Fruit fly (Drosophila melanogaster): ENCODE measurements around the gene cpo.
A peak's percentile ranks its signal among the peaks of the same experiment; 100 is the strongest.

cpo gene

DNA sequence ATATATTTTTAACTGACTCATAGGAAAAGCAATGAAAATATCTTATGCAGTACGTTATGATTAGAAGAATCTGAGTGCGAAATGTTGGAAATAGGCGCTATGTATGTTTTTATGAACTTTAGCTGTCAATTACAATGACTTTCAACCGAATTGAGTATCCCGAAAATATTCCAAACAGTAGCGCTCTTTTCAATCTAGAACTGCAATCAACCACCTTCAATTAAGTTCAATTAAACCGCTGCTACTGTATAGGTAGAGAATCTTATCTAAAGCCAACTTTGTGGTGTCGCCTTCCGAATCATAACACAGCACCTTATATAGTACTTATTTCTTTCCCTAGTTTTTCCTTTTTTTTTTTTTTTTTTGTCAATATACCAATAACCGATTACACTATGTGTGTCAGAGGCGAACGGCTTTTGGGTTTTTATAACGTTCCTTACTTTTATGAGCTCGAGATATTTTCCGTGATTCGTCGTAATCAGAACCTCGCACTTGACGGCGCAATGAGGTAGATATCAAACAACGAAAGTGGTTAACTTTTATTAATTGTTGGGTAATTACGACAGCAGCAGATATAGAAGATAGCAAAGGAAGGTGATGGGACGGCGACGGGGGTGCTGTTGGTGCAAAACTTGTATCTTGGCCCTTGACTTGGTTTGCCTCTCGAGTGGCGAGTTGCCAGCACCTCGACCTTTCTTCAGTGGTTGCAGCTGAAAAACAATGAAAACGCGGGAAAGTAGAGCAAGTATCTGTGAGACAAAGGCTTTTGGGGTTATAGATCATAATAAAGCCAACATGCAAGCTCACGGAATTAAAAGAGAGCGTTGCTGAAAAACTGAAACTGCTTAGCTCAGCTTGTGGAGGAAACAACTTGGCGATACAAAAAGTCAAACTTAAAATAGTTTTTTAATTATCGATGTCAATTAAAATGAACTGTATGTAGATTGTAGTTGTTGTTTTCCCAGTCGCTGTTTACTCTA, 28.9 kb downstream of the cpo start:
- no peak for TF ChIP-seq ap (GFP tag; IDR thresholded peaks at IDR 0.05)
- TF ChIP-seq Hr78 (GFP tag; optimal IDR thresholded peaks at IDR 0.05), result peak in 1 of 2 experiments; percentile 9
- TF ChIP-seq CG6272 (GFP tag; IDR thresholded peaks at IDR 0.05), result no peak
- peak; percentile 80 for TF ChIP-seq exex (tag; optimal IDR thresholded peaks at IDR 0.05)
- 0 out of 2 replicates have a peak, but pooled peaks have one; percentile 8 for TF ChIP-seq Ptx1 (GFP tag; IDR thresholded peaks at IDR 0.05)
- TF ChIP-seq grn (GFP tag; optimal IDR thresholded peaks at IDR 0.05), result peak; percentile 79
- TF ChIP-seq CG16779 (GFP tag; IDR thresholded peaks at IDR 0.05), result no peak
- TF ChIP-seq dpn (GFP tag; optimal IDR thresholded peaks at IDR 0.05), result no peak
- peak; percentile 96 for TF ChIP-seq CG15601 (tag; optimal IDR thresholded peaks at IDR 0.05)
- TF ChIP-seq sens-2 (GFP tag; IDR thresholded peaks at IDR 0.05), result peak; percentile 81
- TF ChIP-seq Vsx1 (GFP tag; optimal IDR thresholded peaks at IDR 0.05), result peak; percentile 51
- TF ChIP-seq CG12391 (tag; optimal IDR thresholded peaks at IDR 0.05), result no peak
- no peak for TF ChIP-seq Bgb (GFP tag; IDR thresholded peaks at IDR 0.05; ENCODE audit: partially characterized antibody)
- peak in 1 of 2 experiments; percentile 36 for TF ChIP-seq eve (GFP tag; optimal IDR thresholded peaks at IDR 0.05)
- TF ChIP-seq crol (GFP tag; IDR thresholded peaks at IDR 0.05), result peak; percentile 50; the same call in 1 of the 2 replicates
- no peak for TF ChIP-seq salm (tag; optimal IDR thresholded peaks at IDR 0.05)
- no peak for TF ChIP-seq HLH4C (GFP tag; IDR thresholded peaks at IDR 0.05; ENCODE audit: partially characterized antibody)
- TF ChIP-seq mirr (GFP tag; optimal IDR thresholded peaks at IDR 0.05), result peak; percentile 60
- peak; percentile 45; the same call in 1 of the 3 replicates for TF ChIP-seq vnd (GFP tag; IDR thresholded peaks at IDR 0.05; ENCODE audit: partially characterized antibody)
- peak; percentile 59 for TF ChIP-seq Med (GFP tag)
- peak in 1 of 2 experiments; percentile 58 for TF ChIP-seq Pdp1 (GFP tag; optimal IDR thresholded peaks at IDR 0.05)
- TF ChIP-seq Lhr (GFP tag; optimal IDR thresholded peaks at IDR 0.05), result no peak
- peak; percentile 89 for TF ChIP-seq CG8281 (tag; optimal IDR thresholded peaks at IDR 0.05)
- peak; percentile 8 for TF ChIP-seq lab (GFP tag; optimal IDR thresholded peaks at IDR 0.05)
- TF ChIP-seq GATAe (GFP tag; conservative IDR thresholded peaks at IDR 0.05), result 0 out of 2 replicates have a peak, but pooled peaks have one; percentile 23

DNA sequence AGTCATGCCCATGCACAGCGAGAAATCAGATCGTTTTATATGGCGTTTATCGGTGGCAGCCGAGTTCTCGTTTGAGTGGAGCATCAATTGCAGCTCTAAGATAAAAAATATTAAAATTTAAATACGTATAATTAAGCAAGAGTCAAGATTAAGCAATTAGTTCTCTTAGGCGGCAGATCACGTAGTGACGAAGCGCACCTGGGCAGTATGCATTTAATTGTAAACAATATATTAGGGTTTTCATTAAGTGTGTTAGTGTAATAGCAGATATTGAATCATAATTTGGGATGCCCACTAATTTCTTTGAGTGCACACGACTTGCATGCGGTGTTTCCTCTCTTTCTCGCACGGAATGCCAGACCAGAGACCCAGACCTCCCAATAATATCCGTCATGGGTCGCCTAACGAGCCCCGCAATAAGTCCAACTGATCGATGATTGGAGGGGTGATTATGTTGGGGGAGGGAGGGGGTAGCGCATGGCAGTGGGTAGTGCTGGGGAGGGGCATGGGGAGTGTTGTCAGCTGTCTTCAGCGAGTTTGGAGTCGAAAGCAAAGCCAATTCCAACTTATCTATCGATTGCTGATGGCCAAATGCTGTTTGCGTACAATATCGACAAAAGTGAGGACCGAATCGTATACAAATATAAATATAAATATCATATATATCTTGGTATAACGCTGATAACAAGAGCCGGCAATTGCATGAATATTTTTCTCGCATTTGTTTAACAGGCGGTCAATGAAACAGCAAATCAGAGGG, 29.9 kb downstream of the cpo start:
- TF ChIP-seq CG10462 (GFP tag; optimal IDR thresholded peaks at IDR 0.05), result peak; percentile 18
- no peak for TF ChIP-seq pzg (GFP tag; optimal IDR thresholded peaks at IDR 0.05)
- no peak for TF ChIP-seq Adf1 (GFP tag; IDR thresholded peaks at IDR 0.05)
- TF ChIP-seq CG10654 (GFP tag; optimal IDR thresholded peaks at IDR 0.05), result no peak
- TF ChIP-seq ttk (GFP tag; IDR thresholded peaks at IDR 0.05), result peak; percentile 76
- peak; percentile 49 for TF ChIP-seq CG32532 (GFP tag; IDR thresholded peaks at IDR 0.05)
- peak; percentile 65 for TF ChIP-seq CG10267 (tag; optimal IDR thresholded peaks at IDR 0.05)
- peak; percentile 51 for TF ChIP-seq pnt (GFP tag; optimal IDR thresholded peaks at IDR 0.05)
- peak; percentile 14 for TF ChIP-seq Mes4 (GFP tag; optimal IDR thresholded peaks at IDR 0.05)
- TF ChIP-seq CG11456 (GFP tag; IDR thresholded peaks at IDR 0.05), result peak; percentile 65; the same call in 1 of the 3 replicates
- peak; percentile 70 for TF ChIP-seq CG10209 (GFP tag; optimal IDR thresholded peaks at IDR 0.05)
- no peak for TF ChIP-seq hkb (optimal IDR thresholded peaks at IDR 0.05)
- TF ChIP-seq hkb (GFP tag; IDR thresholded peaks at IDR 0.05), result peak; percentile 71
- no peak for TF ChIP-seq usp (GFP tag; optimal IDR thresholded peaks at IDR 0.05)
- TF ChIP-seq CG7745 (tag; optimal IDR thresholded peaks at IDR 0.05), result no peak
- TF ChIP-seq CG4617 (GFP tag; optimal IDR thresholded peaks at IDR 0.05; ENCODE audit: borderline replicate concordance), result peak; percentile 4
- no peak for TF ChIP-seq Nf-YA (GFP tag; IDR thresholded peaks at IDR 0.05)
- no peak for TF ChIP-seq pita (GFP tag; optimal IDR thresholded peaks at IDR 0.05)
- TF ChIP-seq bigmax (GFP tag; optimal IDR thresholded peaks at IDR 0.05), result no peak
- TF ChIP-seq CG30403 (GFP tag; optimal IDR thresholded peaks at IDR 0.05), result peak; percentile 80
- no peak for TF ChIP-seq CG31388 (GFP tag; optimal IDR thresholded peaks at IDR 0.05)
- peak; percentile 65; the same call in 1 of the 2 replicates for TF ChIP-seq stc (GFP tag; IDR thresholded peaks at IDR 0.05)

Data from whole organism, embryonic.